Fruit fly (Drosophila melanogaster) whole organism, prepupa: ENCODE data around the gene Ubr3.

Source experiments
- Blimp-1 ChIP-seq: fragments of 200-800 bp; sonication (Bioruptor generic); optimal IDR thresholded peaks from 3 replicates; lab custom pipeline; 2017; ENCODE audit warnings: missing biosample characterization, missing genetic modification characterization, mild to moderate bottlenecking, moderate library complexity, missing genetic modification reagents
- CG10631 ChIP-seq: fragments of 200-800 bp; sonication (Bioruptor generic); optimal IDR thresholded peaks from 2 replicates; lab custom pipeline; 2016; ENCODE audit warnings: missing biosample characterization, missing genetic modification characterization
- CG10669 ChIP-seq: fragments of 200-800 bp; sonication (Bioruptor generic); optimal IDR thresholded peaks from 3 replicates; lab custom pipeline; 2018; ENCODE audit warnings: missing biosample characterization, mild to moderate bottlenecking, missing genetic modification characterization, moderate library complexity
- CG11294 ChIP-seq: fragments of 200-800 bp; sonication (Bioruptor generic); IDR thresholded peaks from 2 replicates; pipeline ENCODE4 v1.3.6; 2022; ENCODE audit warnings: missing biosample characterization, missing genetic modification characterization
- CG11762 ChIP-seq: fragments of 200-800 bp; sonication (Bioruptor generic); optimal IDR thresholded peaks from 3 replicates; lab custom pipeline; 2016; ENCODE audit warnings: missing biosample characterization, missing genetic modification characterization; ENCODE audit not compliant: insufficient read depth
- CG11902 ChIP-seq: fragments of 200-800 bp; sonication (Bioruptor generic); optimal IDR thresholded peaks from 3 replicates; lab custom pipeline; 2016; ENCODE audit warnings: missing biosample characterization, missing genetic modification characterization
- CG1621 ChIP-seq: fragments of 200-800 bp; sonication (Bioruptor generic); optimal IDR thresholded peaks from 3 replicates; lab custom pipeline; 2018; ENCODE audit warnings: missing biosample characterization, mild to moderate bottlenecking, missing genetic modification characterization
- CG31627 ChIP-seq: fragments of 200-800 bp; sonication (Bioruptor generic); optimal IDR thresholded peaks from 3 replicates; lab custom pipeline; 2016; ENCODE audit warnings: missing biosample characterization, missing genetic modification characterization
- CG32006 ChIP-seq: fragments of 200-800 bp; sonication (Bioruptor generic); optimal IDR thresholded peaks from 3 replicates; lab custom pipeline; 2017; ENCODE audit warnings: missing biosample characterization, mild to moderate bottlenecking, missing genetic modification characterization
- CG34406 ChIP-seq: fragments of 200-800 bp; sonication (Bioruptor generic); optimal IDR thresholded peaks from 3 replicates; lab custom pipeline; 2016; ENCODE audit warnings: missing biosample characterization, missing genetic modification characterization
- CG3919 ChIP-seq: fragments of 200-800 bp; sonication (Bioruptor generic); optimal IDR thresholded peaks from 3 replicates; lab custom pipeline; 2016; ENCODE audit warnings: missing biosample characterization, missing genetic modification characterization
- CG4318 ChIP-seq: fragments of 200-800 bp; sonication (Bioruptor generic); optimal IDR thresholded peaks from 3 replicates; lab custom pipeline; 2017; ENCODE audit warnings: missing biosample characterization, mild to moderate bottlenecking, missing genetic modification characterization
- CG6276 ChIP-seq: fragments of 200-800 bp; sonication (Bioruptor generic); optimal IDR thresholded peaks from 2 replicates; lab custom pipeline; 2017; ENCODE audit warnings: missing biosample characterization, mild to moderate bottlenecking, missing genetic modification characterization
- CG6792 ChIP-seq: fragments of 200-800 bp; sonication (Bioruptor generic); optimal IDR thresholded peaks from 3 replicates; lab custom pipeline; 2016; ENCODE audit warnings: missing biosample characterization, missing genetic modification characterization
- CG6808 ChIP-seq: fragments of 200-800 bp; sonication (Bioruptor generic); optimal IDR thresholded peaks from 3 replicates; lab custom pipeline; 2017; ENCODE audit warnings: missing biosample characterization, missing genetic modification characterization, mild to moderate bottlenecking, moderate library complexity, missing genetic modification reagents
- CG6854 ChIP-seq: fragments of 200-800 bp; sonication (Bioruptor generic); optimal IDR thresholded peaks from 2 replicates; lab custom pipeline; 2017; ENCODE audit warnings: missing biosample characterization, mild to moderate bottlenecking, missing genetic modification characterization
- CG7368 ChIP-seq: fragments of 200-800 bp; sonication (Bioruptor generic); optimal IDR thresholded peaks from 3 replicates; lab custom pipeline; 2016; ENCODE audit warnings: missing biosample characterization, missing genetic modification characterization
- CG8119 ChIP-seq: fragments of 200-800 bp; sonication (Bioruptor generic); IDR thresholded peaks from 3 replicates; pipeline ENCODE4 v1.3.6; 2022; ENCODE audit warnings: missing biosample characterization, missing genetic modification characterization
- CG9139 ChIP-seq: fragments of 200-800 bp; sonication (Bioruptor generic); optimal IDR thresholded peaks from 3 replicates; lab custom pipeline; 2017; ENCODE audit warnings: missing biosample characterization, mild to moderate bottlenecking, missing genetic modification characterization
- Eip75B ChIP-seq: fragments of 200-800 bp; sonication (Bioruptor generic); optimal IDR thresholded peaks from 3 replicates; lab custom pipeline; 2016; ENCODE audit warnings: missing biosample characterization, missing genetic modification characterization
- Eip78C ChIP-seq: fragments of 200-800 bp; sonication (Bioruptor generic); peaks from one replicate; lab custom pipeline; 2016; ENCODE audit warnings: missing biosample characterization, missing genetic modification characterization
- Eip93F ChIP-seq: fragments of 200-800 bp; sonication (Bioruptor generic); optimal IDR thresholded peaks from 2 replicates; lab custom pipeline; 2016; ENCODE audit warnings: missing biosample characterization, mild to moderate bottlenecking, missing genetic modification characterization
- Ets21C ChIP-seq: fragments of 200-800 bp; sonication (Bioruptor generic); optimal IDR thresholded peaks from 3 replicates; lab custom pipeline; 2016; ENCODE audit warnings: missing biosample characterization, missing genetic modification characterization
- Ets96B ChIP-seq: fragments of 200-800 bp; optimal IDR thresholded peaks from 2 replicates; lab custom pipeline; 2019; ENCODE audit warnings: missing biosample characterization, mild to moderate bottlenecking, missing genetic modification characterization, moderate library complexity
- Gug ChIP-seq: fragments of 200-800 bp; sonication (Bioruptor generic); IDR thresholded peaks from 2 replicates; pipeline ENCODE4 v1.3.6; 2022; ENCODE audit warnings: missing biosample characterization, missing genetic modification characterization
- Hr39 ChIP-seq: fragments of 200-800 bp; sonication (Bioruptor generic); optimal IDR thresholded peaks from 2 replicates; lab custom pipeline; 2016; ENCODE audit warnings: missing biosample characterization, missing genetic modification characterization
- Hr4 ChIP-seq: fragments of 200-800 bp; sonication (Bioruptor generic); optimal IDR thresholded peaks from 3 replicates; lab custom pipeline; 2016; ENCODE audit warnings: missing biosample characterization, missing genetic modification characterization
- Lpt ChIP-seq: fragments of 200-800 bp; sonication (Bioruptor generic); optimal IDR thresholded peaks from 3 replicates; lab custom pipeline; 2016; ENCODE audit warnings: missing biosample characterization, missing genetic modification characterization
- Met ChIP-seq: fragments of 200-800 bp; sonication (Bioruptor generic); optimal IDR thresholded peaks from 3 replicates; lab custom pipeline; 2016; ENCODE audit warnings: missing biosample characterization, missing genetic modification characterization
- OdsH ChIP-seq: fragments of 200-800 bp; sonication (Bioruptor generic); optimal IDR thresholded peaks from 3 replicates; lab custom pipeline; 2016; ENCODE audit warnings: missing biosample characterization, missing genetic modification characterization
- Smox ChIP-seq: fragments of 200-800 bp; sonication (Bioruptor generic); optimal IDR thresholded peaks from 3 replicates; lab custom pipeline; 2016; ENCODE audit warnings: missing biosample characterization, missing genetic modification characterization
- Sox102F ChIP-seq: fragments of 200-800 bp; sonication (Bioruptor generic); optimal IDR thresholded peaks from 2 replicates; lab custom pipeline; 2016; ENCODE audit warnings: missing biosample characterization, mild to moderate bottlenecking, missing genetic modification characterization
- Sox14 ChIP-seq: fragments of 200-800 bp; sonication (Bioruptor generic); optimal IDR thresholded peaks from 3 replicates; lab custom pipeline; 2016; ENCODE audit warnings: missing biosample characterization, missing genetic modification characterization
- achi ChIP-seq: fragments of 200-800 bp; sonication (Bioruptor generic); optimal IDR thresholded peaks from 3 replicates; lab custom pipeline; 2016; ENCODE audit warnings: missing biosample characterization, missing genetic modification characterization
- acj6 ChIP-seq: fragments of 200-800 bp; sonication (Bioruptor generic); optimal IDR thresholded peaks from 3 replicates; lab custom pipeline; 2016; ENCODE audit warnings: missing biosample characterization, missing genetic modification characterization
- cyc ChIP-seq: fragments of 200-800 bp; sonication (Bioruptor generic); optimal IDR thresholded peaks from 3 replicates; lab custom pipeline; 2016; ENCODE audit warnings: missing biosample characterization, missing genetic modification characterization
- dac ChIP-seq: fragments of 200-800 bp; sonication (Bioruptor generic); optimal IDR thresholded peaks from 2 replicates; lab custom pipeline; 2017; ENCODE audit warnings: missing biosample characterization, mild to moderate bottlenecking, missing genetic modification characterization
- dsx ChIP-seq: fragments of 200-800 bp; optimal IDR thresholded peaks from 3 replicates; lab custom pipeline; 2019; ENCODE audit warnings: missing biosample characterization, mild to moderate bottlenecking, missing genetic modification characterization, moderate library complexity; ENCODE audit not compliant: poor library complexity, severe bottlenecking
- eg ChIP-seq: fragments of 200-800 bp; sonication (Bioruptor generic); IDR thresholded peaks from 3 replicates; pipeline ENCODE4 v1.3.6; 2022; ENCODE audit warnings: missing biosample characterization, missing genetic modification characterization
- esn ChIP-seq: fragments of 200-800 bp; sonication (Bioruptor generic); optimal IDR thresholded peaks from 2 replicates; lab custom pipeline; 2016; ENCODE audit warnings: missing biosample characterization, mild to moderate bottlenecking, missing genetic modification characterization, moderate library complexity
- fd85E ChIP-seq: fragments of 200-800 bp; sonication (Bioruptor generic); optimal IDR thresholded peaks from 3 replicates; lab custom pipeline; 2016; ENCODE audit warnings: missing biosample characterization, missing genetic modification characterization
- fkh ChIP-seq: fragments of 200-800 bp; sonication (Bioruptor generic); optimal IDR thresholded peaks from 3 replicates; lab custom pipeline; 2017; ENCODE audit warnings: missing biosample characterization, mild to moderate bottlenecking, missing genetic modification characterization, moderate library complexity
- pdm3 ChIP-seq: fragments of 200-800 bp; sonication (Bioruptor generic); optimal IDR thresholded peaks from 3 replicates; lab custom pipeline; 2016; ENCODE audit warnings: missing biosample characterization, missing genetic modification characterization
- salr ChIP-seq, 2 experiments: fragments of 200-800 bp; sonication (Bioruptor generic); optimal IDR thresholded peaks; 3 replicates each; lab custom pipeline; 2016 to 2018; ENCODE audit warnings: missing biosample characterization in 2 of 2, missing genetic modification characterization in 2 of 2, mild to moderate bottlenecking in 1 of 2
- spab ChIP-seq: fragments of 200-800 bp; sonication (Bioruptor generic); optimal IDR thresholded peaks from 2 replicates; lab custom pipeline; 2017; ENCODE audit warnings: missing biosample characterization, mild to moderate bottlenecking, missing genetic modification characterization, missing genetic modification reagents
- ss ChIP-seq, 2 experiments: fragments of 200-800 bp; sonication (Bioruptor generic); optimal IDR thresholded peaks; 2 replicates in 1 of 2; 3 replicates in 1 of 2; lab custom pipeline; 2017 to 2018; ENCODE audit warnings: mild to moderate bottlenecking in 2 of 2, missing biosample characterization in 2 of 2, missing genetic modification characterization in 2 of 2, moderate library complexity in 1 of 2
- topi ChIP-seq: fragments of 200-800 bp; sonication (Bioruptor generic); optimal IDR thresholded peaks from 3 replicates; lab custom pipeline; 2016; ENCODE audit warnings: missing biosample characterization, missing genetic modification characterization
- vri ChIP-seq: fragments of 200-800 bp; sonication (Bioruptor generic); optimal IDR thresholded peaks from 3 replicates; lab custom pipeline; 2016; ENCODE audit warnings: missing biosample characterization, mild to moderate bottlenecking, missing genetic modification characterization

Gene Ubr3

dm6 chrX:7968215-7968799 is 32.6 kb downstream of the Ubr3 start, which contains the start of gene sws (continued):
- TF ChIP-seq CG32006 (GFP tag; lab: Kevin White, UChicago) (peak; percentile 34), achi (GFP tag; lab: Kevin White, UChicago) (peak; percentile 55), Gug (no peak), CG10631 (GFP tag; lab: Kevin White, UChicago) (peak; percentile 59), CG34406 (GFP tag; lab: Kevin White, UChicago) (peak; percentile 58), topi (peak; percentile 36), Eip75B (GFP tag; lab: Kevin White, UChicago) (no peak), salr (GFP tag; optimal IDR thresholded peaks at IDR 0.05; lab: Kevin White, UChicago) (peak in 1 of 2 experiments; percentile 30), CG4318 (GFP tag; lab: Kevin White, UChicago) (no peak), CG6792 (GFP tag; lab: Kevin White, UChicago) (peak; percentile 40), CG6854 (GFP tag; lab: Kevin White, UChicago) (no peak), OdsH (GFP tag; lab: Kevin White, UChicago) (peak; percentile 51), vri (GFP tag; lab: Kevin White, UChicago) (no peak), CG11294 (GFP tag; lab: Robert Waterston, UW) (no peak), CG8119 (GFP tag; lab: Robert Waterston, UW) (no peak), spab (GFP tag; lab: Kevin White, UChicago) (no peak), CG3919 (GFP tag; lab: Kevin White, UChicago) (peak; percentile 16), CG11762 (GFP tag; lab: Kevin White, UChicago) (no peak), fkh (GFP tag; lab: Kevin White, UChicago) (no peak), Blimp-1 (GFP tag; lab: Kevin White, UChicago) (no peak), Sox14 (GFP tag; lab: Kevin White, UChicago) (no peak), dsx (GFP tag; lab: Kevin White, UChicago) (no peak), esn (GFP tag; lab: Kevin White, UChicago) (peak; percentile 62), Ets21C (GFP tag; lab: Kevin White, UChicago) (peak; percentile 7), cyc (GFP tag; lab: Kevin White, UChicago) (peak; percentile 18), CG9139 (GFP tag; lab: Kevin White, UChicago) (no peak), Ets96B (tag; lab: Kevin White, UChicago) (peak; percentile 15), CG11902 (no peak), Eip93F (no peak), fd85E (no peak), Met (GFP tag; lab: Kevin White, UChicago) (peak; percentile 35), Sox102F (GFP tag; lab: Kevin White, UChicago) (peak; percentile 8), CG31627 (peak; percentile 14), CG6808 (GFP tag; lab: Kevin White, UChicago) (no peak), dac (GFP tag; lab: Kevin White, UChicago) (no peak), acj6 (GFP tag; lab: Kevin White, UChicago) (peak; percentile 54)

dm6 chrX:7969188-7969829 is 33.6 kb downstream of the Ubr3 start:
- no peak for TF ChIP-seq pdm3 (GFP tag; lab: Kevin White, UChicago)
- 0 out of 3 replicates have a peak, but pooled peaks have one; percentile 15 for TF ChIP-seq eg (GFP tag; lab: Robert Waterston, UW)
- no peak for TF ChIP-seq CG10669 (GFP tag; lab: Kevin White, UChicago)
- no peak for TF ChIP-seq CG6276 (GFP tag; lab: Kevin White, UChicago)
- no peak for TF ChIP-seq Hr39 (GFP tag; lab: Kevin White, UChicago)
- TF ChIP-seq CG3919 (GFP tag; lab: Kevin White, UChicago) = peak; percentile 22
- TF ChIP-seq Met (GFP tag; lab: Kevin White, UChicago) = no peak
- TF ChIP-seq CG7368 (GFP tag; lab: Kevin White, UChicago) = no peak
- no peak for TF ChIP-seq CG11902
- peak; percentile 16 for TF ChIP-seq CG6854 (GFP tag; lab: Kevin White, UChicago)
- no peak for TF ChIP-seq CG9139 (GFP tag; lab: Kevin White, UChicago)
- TF ChIP-seq dsx (GFP tag; lab: Kevin White, UChicago) = peak; percentile 23
- TF ChIP-seq ss (GFP tag; optimal IDR thresholded peaks at IDR 0.05; lab: Kevin White, UChicago) = peak in 1 of 2 experiments; percentile 35
- TF ChIP-seq Hr4 (GFP tag; lab: Kevin White, UChicago) = no peak
- TF ChIP-seq Eip75B (GFP tag; lab: Kevin White, UChicago) = no peak
- no peak for TF ChIP-seq CG1621
- TF ChIP-seq Lpt (GFP tag; lab: Kevin White, UChicago) = no peak
- TF ChIP-seq cyc (GFP tag; lab: Kevin White, UChicago) = no peak
- no peak for TF ChIP-seq fd85E
- TF ChIP-seq Eip78C = peak; percentile 78
- no peak for TF ChIP-seq Smox (GFP tag; lab: Kevin White, UChicago)
